Fruit fly (Drosophila melanogaster) S2 (cell line): ENCODE data around the gene CG33288.

Experiments used
- CG8478 ChIP-seq: fragments of >200 bp; optimal IDR thresholded peaks from 2 replicates; lab custom pipeline; 2018
- CTCF ChIP-seq, 2 experiments: fragments of >200 bp; optimal IDR thresholded peaks; 2 replicates each; lab custom pipeline; 2018

- TF ChIP-seq CTCF (optimal IDR thresholded peaks at IDR 0.05; lab: Kevin White, UChicago) (no peak), CG8478 (lab: Kevin White, UChicago) (no peak)
Measured at dm6 chr3L:21436089-21436488, 8.5 kb downstream of the CG33288 start.
